Worm (Caenorhabditis elegans): ENCODE results near the gene dbn-1.

- TF ChIP-seq flt-1 (GFP tag; IDR thresholded peaks at IDR 0.05): no peak
- no peak for TF ChIP-seq T22C8.4 (GFP tag; IDR thresholded peaks at IDR 0.05)
- no peak for TF ChIP-seq cog-1 (tag; optimal IDR thresholded peaks at IDR 0.05)
- TF ChIP-seq ref-1 (GFP tag; conservative IDR thresholded peaks at IDR 0.05): no peak
- no peak for TF ChIP-seq klf-2 (GFP tag; conservative IDR thresholded peaks at IDR 0.05)
- TF ChIP-seq ztf-23 (GFP tag; IDR thresholded peaks at IDR 0.05): no peak
Observed at ce11 chrIII:13770017-13770416, 8.1 kb upstream of the dbn-1 start.
